Fruit fly (Drosophila melanogaster) whole organism, adult: ENCODE results near the gene CG3587.

ENCODE experiments used
- CG11617 ChIP-seq: fragments of 200-800 bp; sonication (Bioruptor generic); optimal IDR thresholded peaks from 2 replicates; lab custom pipeline; 2017; ENCODE audit warnings: mild to moderate bottlenecking, missing biosample characterization, missing genetic modification reagents, missing genetic modification characterization
- CG12768 ChIP-seq: fragments of 200-800 bp; sonication (Bioruptor generic); optimal IDR thresholded peaks from 2 replicates; lab custom pipeline; 2017; ENCODE audit warnings: missing biosample characterization, missing genetic modification characterization, mild to moderate bottlenecking, moderate library complexity, missing genetic modification reagents
- CG14711 ChIP-seq: fragments of 200-800 bp; sonication (Bioruptor generic); optimal IDR thresholded peaks from 2 replicates; lab custom pipeline; 2018; ENCODE audit warnings: missing biosample characterization, mild to moderate bottlenecking, missing genetic modification characterization, moderate library complexity
- CG1620 ChIP-seq: fragments of 200-800 bp; sonication (Bioruptor generic); optimal IDR thresholded peaks from 2 replicates; lab custom pipeline; 2016; ENCODE audit warnings: missing biosample characterization, missing genetic modification characterization
- CG33017 ChIP-seq: fragments of 200-800 bp; sonication (Bioruptor generic); optimal IDR thresholded peaks from 2 replicates; lab custom pipeline; 2018; ENCODE audit warnings: missing biosample characterization, mild to moderate bottlenecking, missing genetic modification characterization, moderate library complexity
- CG5204 ChIP-seq: fragments of 200-800 bp; sonication (Bioruptor generic); optimal IDR thresholded peaks from 2 replicates; lab custom pipeline; 2016; ENCODE audit warnings: missing biosample characterization, missing genetic modification characterization
- CG7045 ChIP-seq: fragments of 200-800 bp; sonication (Bioruptor generic); optimal IDR thresholded peaks from 2 replicates; lab custom pipeline; 2017; ENCODE audit warnings: missing biosample characterization, mild to moderate bottlenecking, missing genetic modification characterization
- CG7101 ChIP-seq: fragments of 200-800 bp; sonication (Bioruptor generic); optimal IDR thresholded peaks from 2 replicates; lab custom pipeline; 2018; ENCODE audit warnings: missing biosample characterization, mild to moderate bottlenecking, missing genetic modification characterization, moderate library complexity
- Clk ChIP-seq: fragments of 200-800 bp; sonication (Bioruptor generic); optimal IDR thresholded peaks from 2 replicates; lab custom pipeline; 2017; ENCODE audit warnings: missing biosample characterization, missing genetic modification characterization
- Crg-1 ChIP-seq: fragments of 200-800 bp; sonication (Bioruptor generic); optimal IDR thresholded peaks from 2 replicates; lab custom pipeline; 2016; ENCODE audit warnings: missing biosample characterization, missing genetic modification characterization
- Hr96 ChIP-seq: fragments of 200-800 bp; sonication (Bioruptor generic); optimal IDR thresholded peaks from 2 replicates; lab custom pipeline; 2016; ENCODE audit warnings: missing biosample characterization, missing genetic modification characterization
- Mnt ChIP-seq: fragments of 200-800 bp; sonication (Bioruptor generic); optimal IDR thresholded peaks from 2 replicates; lab custom pipeline; 2016; ENCODE audit warnings: missing biosample characterization, mild to moderate bottlenecking, missing genetic modification characterization
- bab1 ChIP-seq: fragments of 200-800 bp; sonication (Bioruptor generic); optimal IDR thresholded peaks from 3 replicates; lab custom pipeline; 2019; ENCODE audit warnings: missing biosample characterization, mild to moderate bottlenecking, missing genetic modification characterization, moderate library complexity
- cic ChIP-seq: fragments of 200-800 bp; sonication (Bioruptor generic); optimal IDR thresholded peaks from 2 replicates; lab custom pipeline; 2017; ENCODE audit warnings: missing biosample characterization, mild to moderate bottlenecking, missing genetic modification characterization, moderate library complexity
- cnc ChIP-seq, 2 experiments: fragments of >200 bp; optimal IDR thresholded peaks; 2 replicates each; lab custom pipeline; 2017
- kay ChIP-seq: fragments of 200-800 bp; sonication (Bioruptor generic); peaks from one replicate; lab custom pipeline; 2016; ENCODE audit warnings: missing biosample characterization, missing genetic modification characterization, borderline replicate concordance
- ovo ChIP-seq: fragments of 200-800 bp; sonication (Bioruptor generic); optimal IDR thresholded peaks from 2 replicates; lab custom pipeline; 2016; ENCODE audit warnings: missing biosample characterization, missing genetic modification characterization
- pad ChIP-seq: fragments of 200-800 bp; sonication (Bioruptor generic); optimal IDR thresholded peaks from 3 replicates; lab custom pipeline; 2017; ENCODE audit warnings: missing biosample characterization, missing genetic modification characterization, mild to moderate bottlenecking, moderate library complexity, missing genetic modification reagents
- tj ChIP-seq: fragments of 200-800 bp; sonication (Bioruptor generic); optimal IDR thresholded peaks from 3 replicates; lab custom pipeline; 2017; ENCODE audit warnings: missing biosample characterization, mild to moderate bottlenecking, missing genetic modification characterization, moderate library complexity
- toe ChIP-seq: fragments of 200-800 bp; sonication (Bioruptor generic); optimal IDR thresholded peaks from 2 replicates; lab custom pipeline; 2016; ENCODE audit warnings: missing biosample characterization, missing genetic modification characterization

CG3587 gene

DNA sequence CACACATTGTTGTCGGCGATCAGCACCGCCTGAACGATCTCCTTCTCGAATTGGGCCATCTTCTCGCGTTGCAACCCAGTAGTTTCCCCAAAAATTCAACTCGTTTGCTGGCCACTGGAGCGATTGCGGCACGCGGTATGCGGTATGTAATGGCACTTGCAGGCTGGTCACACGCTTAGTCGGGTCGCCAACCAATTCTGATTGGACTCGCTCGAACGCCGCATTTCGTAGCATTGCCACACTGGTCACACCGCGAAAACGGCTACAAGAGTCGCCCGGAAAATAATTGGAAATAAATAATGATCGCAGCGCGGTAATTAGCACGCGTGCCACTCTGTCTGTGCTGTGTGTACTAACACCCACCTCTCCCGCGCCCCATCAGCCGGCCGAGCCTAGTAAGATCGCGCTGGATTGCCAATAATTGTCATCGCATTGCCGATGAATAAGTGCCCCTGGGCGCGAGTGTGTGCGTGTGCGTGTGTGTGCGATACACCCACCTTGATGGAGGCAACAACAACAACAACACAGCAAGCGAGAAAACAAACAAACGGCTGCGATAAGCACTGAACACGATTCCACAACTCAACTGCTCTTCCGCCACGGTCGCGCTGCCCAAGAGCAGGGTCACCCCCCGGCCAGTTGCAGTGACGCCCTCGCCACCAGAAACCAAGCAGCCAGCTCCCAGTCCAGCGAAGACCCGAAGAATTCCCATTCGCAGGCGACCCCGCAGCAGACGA is 17.2 kb upstream of the CG3587 start, which contains the start of the genes eIF2Bepsilon and Ocrl:
Gene eIF2Bepsilon, minus strand, starts transcription at position 110 of the 737 bp plus-strand sequence.
Gene Ocrl, plus strand, starts transcription at position 217 of the 737 bp plus-strand sequence.
- TF ChIP-seq tj (GFP tag; lab: Kevin White, UChicago) (no peak), CG7101 (tag; lab: Kevin White, UChicago) (peak; percentile 15), Mnt (GFP tag; lab: Kevin White, UChicago) (peak; percentile 66), cnc (optimal IDR thresholded peaks at IDR 0.05; lab: Kevin White, UChicago) (no peak), cic (GFP tag; lab: Kevin White, UChicago) (peak; percentile 38), toe (GFP tag; lab: Kevin White, UChicago) (no peak), bab1 (peak; percentile 38), Clk (GFP tag; lab: Kevin White, UChicago) (no peak), pad (GFP tag; lab: Kevin White, UChicago) (peak; percentile 13), CG14711 (tag; lab: Kevin White, UChicago) (peak; percentile 58), CG1620 (GFP tag; lab: Kevin White, UChicago) (peak; percentile 25)

DNA sequence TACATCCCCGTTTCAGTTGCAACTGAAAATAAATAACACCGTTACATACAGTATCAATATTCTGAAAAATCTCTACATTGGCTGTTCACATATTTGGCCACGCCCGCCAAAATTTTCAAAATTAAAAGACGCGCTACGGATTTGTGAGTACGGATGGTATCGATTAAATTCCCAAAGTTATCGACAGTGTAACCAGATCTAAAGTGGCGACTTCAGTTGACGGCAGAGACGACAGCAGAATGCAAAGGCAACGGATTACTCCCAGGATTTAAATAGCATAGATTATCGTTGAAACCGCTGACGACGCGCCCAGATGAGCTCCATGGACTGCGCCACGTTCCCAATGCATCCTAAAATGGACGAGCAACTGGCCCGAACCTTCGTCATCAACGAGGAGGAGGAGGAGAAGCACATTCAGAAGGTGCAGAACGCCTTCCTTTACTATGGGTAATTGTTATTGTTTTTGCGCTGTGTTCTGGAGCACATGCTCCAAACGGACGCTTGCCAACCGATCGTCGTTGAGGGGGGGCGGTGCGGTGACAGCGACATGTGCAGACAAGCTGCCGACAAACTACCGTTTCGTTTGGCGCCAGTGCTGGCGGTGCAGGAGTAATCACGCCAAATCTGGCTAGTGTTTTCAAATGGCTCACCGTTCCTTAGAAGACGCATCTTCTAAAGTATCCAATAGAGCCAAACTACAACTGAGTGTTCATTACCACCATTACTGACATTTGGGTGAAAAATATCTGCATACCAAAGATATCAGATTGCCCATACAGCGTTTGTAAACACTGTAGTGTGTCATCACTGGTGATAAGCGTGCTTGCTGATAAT is 12.4 kb upstream of the CG3587 start, which contains the start of gene CG11596:
Gene CG11596, plus strand, starts transcription at position 211 of the 834 bp plus-strand sequence.
- TF ChIP-seq Crg-1 (GFP tag; lab: Kevin White, UChicago): no peak
- TF ChIP-seq Clk (GFP tag; lab: Kevin White, UChicago): no peak
- no peak for TF ChIP-seq kay (GFP tag; lab: Kevin White, UChicago)
- TF ChIP-seq Mnt (GFP tag; lab: Kevin White, UChicago): peak; percentile 97
- no peak for TF ChIP-seq CG14711 (tag; lab: Kevin White, UChicago)
- no peak for TF ChIP-seq toe (GFP tag; lab: Kevin White, UChicago)
- TF ChIP-seq cnc (optimal IDR thresholded peaks at IDR 0.05; lab: Kevin White, UChicago): no peak
- no peak for TF ChIP-seq CG1620 (GFP tag; lab: Kevin White, UChicago)
- no peak for TF ChIP-seq Hr96
- no peak for TF ChIP-seq cic (GFP tag; lab: Kevin White, UChicago)
- TF ChIP-seq CG11617 (GFP tag; lab: Kevin White, UChicago): peak; percentile 34
- peak; percentile 56 for TF ChIP-seq tj (GFP tag; lab: Kevin White, UChicago)
- TF ChIP-seq CG33017 (tag; lab: Kevin White, UChicago): no peak
- no peak for TF ChIP-seq CG7045 (GFP tag; lab: Kevin White, UChicago)
- peak; percentile 52 for TF ChIP-seq pad (GFP tag; lab: Kevin White, UChicago)
- peak; percentile 30 for TF ChIP-seq bab1
- peak; percentile 78 for TF ChIP-seq ovo (GFP tag; lab: Kevin White, UChicago)
- no peak for TF ChIP-seq CG5204 (GFP tag; lab: Kevin White, UChicago)
- peak; percentile 18 for TF ChIP-seq CG7101 (tag; lab: Kevin White, UChicago)
- TF ChIP-seq CG12768 (GFP tag; lab: Kevin White, UChicago): no peak

DNA sequence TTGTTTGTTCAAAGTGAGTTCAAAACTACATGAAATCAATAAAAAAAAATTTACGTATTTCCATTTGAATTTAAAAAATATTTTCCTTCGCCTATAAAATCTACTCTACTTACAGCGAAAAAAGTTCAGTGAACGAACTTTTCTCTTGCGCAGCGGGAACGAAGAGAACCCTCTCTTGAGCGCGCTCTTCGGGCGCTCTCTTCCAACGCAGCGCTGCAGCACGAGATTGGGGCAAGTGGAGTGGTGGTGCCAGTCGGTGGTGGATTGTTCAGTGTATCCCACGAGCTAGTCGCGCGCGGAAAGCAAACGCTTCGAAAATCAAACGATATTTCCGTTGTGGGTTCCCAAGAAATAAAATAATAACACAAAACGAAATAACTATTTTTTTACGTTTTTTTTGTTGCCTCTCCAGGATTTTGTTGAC is 1.6 kb downstream of the CG3587 start, which contains the start of gene Hr4:
Gene Hr4, plus strand, starts transcription at position 272 of the 424 bp plus-strand sequence.
- no peak for TF ChIP-seq toe (GFP tag; lab: Kevin White, UChicago)
- TF ChIP-seq tj (GFP tag; lab: Kevin White, UChicago): no peak
- TF ChIP-seq Mnt (GFP tag; lab: Kevin White, UChicago): no peak
- no peak for TF ChIP-seq pad (GFP tag; lab: Kevin White, UChicago)
- TF ChIP-seq Hr96: no peak
- no peak for TF ChIP-seq Crg-1 (GFP tag; lab: Kevin White, UChicago)
- no peak for TF ChIP-seq cnc (optimal IDR thresholded peaks at IDR 0.05; lab: Kevin White, UChicago)
- no peak for TF ChIP-seq CG12768 (GFP tag; lab: Kevin White, UChicago)
- TF ChIP-seq CG11617 (GFP tag; lab: Kevin White, UChicago): no peak
- TF ChIP-seq Clk (GFP tag; lab: Kevin White, UChicago): no peak

DNA sequence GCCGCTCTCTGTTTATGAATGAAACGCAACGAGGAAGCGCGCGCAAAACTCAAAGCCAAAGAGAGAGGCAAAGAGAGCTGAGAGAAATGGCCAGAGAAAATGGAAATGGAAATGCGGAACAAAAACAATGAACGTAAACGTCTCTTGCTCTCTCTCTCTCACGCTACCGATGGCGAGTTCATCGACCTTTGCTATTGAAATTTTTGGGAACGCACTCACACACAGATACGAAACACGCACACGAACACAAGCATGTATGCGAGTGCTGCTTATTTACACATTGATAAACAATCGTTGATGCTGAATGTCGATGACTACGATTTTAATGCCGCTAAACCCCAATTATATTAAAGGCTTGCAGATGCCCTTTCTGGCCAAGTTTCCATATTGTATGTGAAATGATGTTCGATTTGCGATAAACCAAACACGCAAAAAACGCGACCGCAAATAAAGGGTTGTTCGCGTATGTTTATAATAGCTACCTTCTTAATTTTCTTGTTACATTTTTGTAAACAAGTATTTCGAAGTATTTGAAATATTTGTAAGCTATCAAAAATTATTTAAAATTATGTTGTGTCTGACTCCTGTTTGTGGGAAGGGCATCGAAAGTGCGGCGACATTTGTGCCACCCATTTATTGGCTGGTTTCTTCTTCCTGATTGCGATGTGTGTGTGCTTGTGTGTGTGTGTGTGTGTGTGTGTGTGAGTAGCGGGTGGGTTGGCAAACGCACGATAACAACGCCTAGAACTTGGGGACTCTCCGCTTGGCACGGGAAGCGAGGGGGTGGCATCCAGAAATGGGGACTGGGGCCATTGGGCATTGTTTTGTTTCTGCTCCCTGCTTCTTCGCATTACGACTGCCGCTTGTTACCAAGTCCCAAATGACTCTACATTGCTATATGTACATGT is 3.5 kb downstream of the CG3587 start:
- TF ChIP-seq CG12768 (GFP tag; lab: Kevin White, UChicago) (no peak), toe (GFP tag; lab: Kevin White, UChicago) (no peak), Mnt (GFP tag; lab: Kevin White, UChicago) (no peak)
